Worm (Caenorhabditis elegans) whole organism, L1 larva: ENCODE results near the gene C56A3.4.

Source experiments
- C04F5.9 ChIP-seq: sonication (generic microtip); optimal IDR thresholded peaks from 2 replicates; lab custom pipeline; 2016; ENCODE audit warnings: missing genetic modification characterization, missing compliant biosample characterization
- C34B4.2 ChIP-seq: sonication (generic microtip); optimal IDR thresholded peaks from 2 replicates; lab custom pipeline; 2017; ENCODE audit warnings: mild to moderate bottlenecking, missing genetic modification characterization, missing compliant biosample characterization
- F16B12.6 ChIP-seq: fragments of 150-350 bp; optimal IDR thresholded peaks from 2 replicates; lab custom pipeline; 2014; ENCODE audit warnings: missing biosample characterization, missing genetic modification characterization
- Y116A8C.19 ChIP-seq: sonication (generic microtip); optimal IDR thresholded peaks from 2 replicates; lab custom pipeline; 2016; ENCODE audit warnings: missing compliant biosample characterization, missing genetic modification characterization, borderline replicate concordance
- aha-1 ChIP-seq: fragments of 150-350 bp; optimal IDR thresholded peaks from 2 replicates; lab custom pipeline; 2014; ENCODE audit warnings: missing biosample characterization, missing genetic modification characterization
- alr-1 ChIP-seq: fragments of 200-800 bp; sonication (Bioruptor generic); optimal IDR thresholded peaks from 2 replicates; lab custom pipeline; 2018; ENCODE audit warnings: borderline replicate concordance, mild to moderate bottlenecking, missing genetic modification characterization, missing compliant biosample characterization
- blmp-1 ChIP-seq: fragments of 150-350 bp; optimal IDR thresholded peaks from 2 replicates; lab custom pipeline; 2014; ENCODE audit warnings: missing biosample characterization, missing genetic modification characterization
- ceh-63 ChIP-seq: fragments of 200-800 bp; sonication (Bioruptor generic); optimal IDR thresholded peaks from 2 replicates; lab custom pipeline; 2018; ENCODE audit warnings: mild to moderate bottlenecking, missing genetic modification characterization, missing compliant biosample characterization
- ceh-90 ChIP-seq: sonication (generic microtip); optimal IDR thresholded peaks from 2 replicates; lab custom pipeline; 2016; ENCODE audit warnings: missing genetic modification characterization, missing compliant biosample characterization
- dpl-1 ChIP-seq, 3 experiments: fragments of 150-350 bp in 2 of 3; sonication (generic microtip) in 1 of 3; optimal IDR thresholded peaks; 2 replicates each; lab custom pipeline; 2014 to 2017; ENCODE audit warnings: missing biosample characterization in 3 of 3, missing genetic modification characterization in 3 of 3, missing genetic modification reagents in 3 of 3
- efl-3 ChIP-seq: fragments of 200-800 bp; sonication (Bioruptor generic); optimal IDR thresholded peaks from 2 replicates; lab custom pipeline; 2018; ENCODE audit warnings: mild to moderate bottlenecking, missing genetic modification characterization, missing compliant biosample characterization
- egl-13 ChIP-seq: sonication (generic microtip); optimal IDR thresholded peaks from 2 replicates; lab custom pipeline; 2016; ENCODE audit warnings: missing genotype, missing genetic modification reagents, missing genetic modification characterization, missing compliant biosample characterization
- elt-2 ChIP-seq: sonication (generic microtip); optimal IDR thresholded peaks from 2 replicates; lab custom pipeline; 2016; ENCODE audit warnings: missing genetic modification characterization, mild to moderate bottlenecking, inconsistent platforms, missing compliant biosample characterization, missing genetic modification reagents
- fkh-4 ChIP-seq: sonication (generic microtip); optimal IDR thresholded peaks from 2 replicates; lab custom pipeline; 2016; ENCODE audit warnings: missing compliant biosample characterization, missing genetic modification characterization, borderline replicate concordance
- fos-1 ChIP-seq: fragments of 150-350 bp; optimal IDR thresholded peaks from 2 replicates; lab custom pipeline; 2014; ENCODE audit warnings: missing biosample characterization, missing genetic modification characterization
- grh-1 ChIP-seq: fragments of 200-800 bp; sonication (Bioruptor generic); IDR thresholded peaks from 2 replicates; pipeline ENCODE4 v1.3.6; 2022; ENCODE audit warnings: missing genetic modification reagents, missing genetic modification characterization, missing compliant biosample characterization
- hlh-17 ChIP-seq: fragments of 200-800 bp; sonication (Bioruptor generic); optimal IDR thresholded peaks from 2 replicates; lab custom pipeline; 2018; ENCODE audit warnings: missing genetic modification characterization, mild to moderate bottlenecking, missing compliant biosample characterization, moderate library complexity, borderline replicate concordance
- hpl-2 ChIP-seq: fragments of 150-350 bp; optimal IDR thresholded peaks from 2 replicates; lab custom pipeline; 2014; ENCODE audit warnings: missing biosample characterization, missing genetic modification reagents, missing genetic modification characterization
- irx-1 ChIP-seq: sonication (generic microtip); optimal IDR thresholded peaks from 2 replicates; lab custom pipeline; 2016; ENCODE audit warnings: missing genetic modification characterization, missing compliant biosample characterization
- isw-1 ChIP-seq: fragments of 200-800 bp; sonication (Bioruptor generic); IDR thresholded peaks from 2 replicates; pipeline ENCODE4 v1.3.6; 2022; ENCODE audit warnings: missing genetic modification characterization, missing compliant biosample characterization
- jun-1 ChIP-seq: fragments of 150-350 bp; optimal IDR thresholded peaks from 2 replicates; lab custom pipeline; 2014; ENCODE audit warnings: missing biosample characterization, missing genetic modification reagents, missing genetic modification characterization
- lin-13 ChIP-seq: fragments of 150-350 bp; optimal IDR thresholded peaks from 2 replicates; lab custom pipeline; 2014; ENCODE audit warnings: missing biosample characterization, missing genetic modification reagents, missing genetic modification characterization
- lin-14 ChIP-seq: fragments of 200-800 bp; sonication (Bioruptor generic); optimal IDR thresholded peaks from 2 replicates; lab custom pipeline; 2018; ENCODE audit warnings: mild to moderate bottlenecking, missing genetic modification characterization, moderate library complexity, missing compliant biosample characterization
- lin-35 ChIP-seq, 2 experiments: fragments of 150-350 bp; optimal IDR thresholded peaks; 2 replicates each; lab custom pipeline; 2014; ENCODE audit warnings: missing biosample characterization in 2 of 2, missing genetic modification characterization in 2 of 2, missing genetic modification reagents in 2 of 2
- lin-39 ChIP-seq: fragments of 150-350 bp; optimal IDR thresholded peaks from 2 replicates; lab custom pipeline; 2014; ENCODE audit warnings: missing biosample characterization, missing genetic modification reagents, missing genetic modification characterization
- lir-3 ChIP-seq: sonication (generic microtip); optimal IDR thresholded peaks from 2 replicates; lab custom pipeline; 2016; ENCODE audit warnings: mild to moderate bottlenecking, missing genetic modification characterization, moderate library complexity, missing compliant biosample characterization; ENCODE audit not compliant: poor library complexity
- lsy-2 ChIP-seq, 2 experiments: fragments of 150-350 bp; optimal IDR thresholded peaks; 2 replicates each; lab custom pipeline; 2014; ENCODE audit warnings: missing biosample characterization in 2 of 2, missing genetic modification characterization in 2 of 2
- mdl-1 ChIP-seq, 2 experiments: fragments of 150-350 bp; optimal IDR thresholded peaks; 2 replicates each; lab custom pipeline; 2014 to 2017; ENCODE audit warnings: missing biosample characterization in 2 of 2, missing genetic modification characterization in 2 of 2, inconsistent platforms in 1 of 2
- mep-1 ChIP-seq: fragments of 150-350 bp; optimal IDR thresholded peaks from 2 replicates; lab custom pipeline; 2014; ENCODE audit warnings: missing biosample characterization, missing genetic modification characterization
- nhr-20 ChIP-seq: sonication (generic microtip); optimal IDR thresholded peaks from 2 replicates; lab custom pipeline; 2016; ENCODE audit warnings: mild to moderate bottlenecking, missing genetic modification characterization, missing compliant biosample characterization
- nhr-28 ChIP-seq: fragments of 150-350 bp; optimal IDR thresholded peaks from 2 replicates; lab custom pipeline; 2014; ENCODE audit warnings: missing biosample characterization, missing genetic modification characterization
- nhr-47 ChIP-seq: sonication (generic microtip); optimal IDR thresholded peaks from 2 replicates; lab custom pipeline; 2016; ENCODE audit warnings: mild to moderate bottlenecking, missing genetic modification characterization, moderate library complexity, missing compliant biosample characterization
- nhr-71 ChIP-seq: sonication (generic microtip); optimal IDR thresholded peaks from 2 replicates; lab custom pipeline; 2016; ENCODE audit warnings: mild to moderate bottlenecking, missing genetic modification characterization, moderate library complexity, missing compliant biosample characterization
- nhr-77 ChIP-seq: fragments of 150-350 bp; optimal IDR thresholded peaks from 2 replicates; lab custom pipeline; 2014; ENCODE audit warnings: missing biosample characterization, missing genetic modification characterization
- nhr-84 ChIP-seq: sonication (generic microtip); optimal IDR thresholded peaks from 2 replicates; lab custom pipeline; 2017; ENCODE audit warnings: missing biosample characterization, missing genetic modification characterization
- nhr-85 ChIP-seq: sonication (generic microtip); peaks from one replicate; lab custom pipeline; 2016; ENCODE audit warnings: missing genetic modification characterization, inconsistent platforms, missing compliant biosample characterization
- pag-3 ChIP-seq: sonication (generic microtip); optimal IDR thresholded peaks from 2 replicates; lab custom pipeline; 2017; ENCODE audit warnings: missing genetic modification characterization, mild to moderate bottlenecking, missing compliant biosample characterization, antibody characterized with exemption, borderline replicate concordance; ENCODE audit not compliant: insufficient read depth
- pax-3 ChIP-seq: fragments of 200-800 bp; sonication (Bioruptor generic); optimal IDR thresholded peaks from 2 replicates; lab custom pipeline; 2018; ENCODE audit warnings: mild to moderate bottlenecking, missing genetic modification characterization, moderate library complexity, missing compliant biosample characterization
- rnt-1 ChIP-seq: sonication (generic microtip); optimal IDR thresholded peaks from 2 replicates; lab custom pipeline; 2016; ENCODE audit warnings: mild to moderate bottlenecking, missing genetic modification characterization, moderate library complexity, missing compliant biosample characterization
- skn-1 ChIP-seq: fragments of 150-350 bp; optimal IDR thresholded peaks from 2 replicates; lab custom pipeline; 2014; ENCODE audit warnings: missing biosample characterization, missing genetic modification characterization
- sox-4 ChIP-seq: sonication (generic microtip); optimal IDR thresholded peaks from 2 replicates; lab custom pipeline; 2016; ENCODE audit warnings: missing genetic modification characterization, missing compliant biosample characterization
- sup-37 ChIP-seq: fragments of 200-800 bp; sonication (Bioruptor generic); optimal IDR thresholded peaks from 2 replicates; lab custom pipeline; 2018; ENCODE audit warnings: mild to moderate bottlenecking, missing genetic modification characterization, missing compliant biosample characterization
- swsn-7 ChIP-seq: sonication (generic microtip); optimal IDR thresholded peaks from 2 replicates; lab custom pipeline; 2016; ENCODE audit warnings: missing genetic modification characterization, missing compliant biosample characterization
- tlp-1 ChIP-seq: fragments of 150-350 bp; optimal IDR thresholded peaks from 2 replicates; lab custom pipeline; 2014; ENCODE audit warnings: missing biosample characterization, missing genetic modification characterization
- unc-130 ChIP-seq: fragments of 150-350 bp; optimal IDR thresholded peaks from 2 replicates; lab custom pipeline; 2017; ENCODE audit warnings: missing biosample characterization, missing genetic modification characterization, inconsistent platforms
- unc-62 ChIP-seq: fragments of 150-350 bp; optimal IDR thresholded peaks from 2 replicates; lab custom pipeline; 2014; ENCODE audit warnings: missing biosample characterization, missing genetic modification reagents, missing genetic modification characterization
- unc-86 ChIP-seq: sonication (generic microtip); optimal IDR thresholded peaks from 2 replicates; lab custom pipeline; 2016; ENCODE audit warnings: missing genetic modification characterization, missing compliant biosample characterization
- unc-98 ChIP-seq: fragments of 200-800 bp; sonication (Bioruptor generic); IDR thresholded peaks from 2 replicates; pipeline ENCODE4 v1.3.6; 2022; ENCODE audit warnings: missing genetic modification characterization, missing compliant biosample characterization
- xbp-1 ChIP-seq: sonication (generic microtip); optimal IDR thresholded peaks from 2 replicates; lab custom pipeline; 2016; ENCODE audit warnings: missing genetic modification characterization, missing compliant biosample characterization
- zag-1 ChIP-seq: fragments of 150-350 bp; optimal IDR thresholded peaks from 2 replicates; lab custom pipeline; 2014; ENCODE audit warnings: missing biosample characterization, missing genetic modification characterization
- zip-4 ChIP-seq: fragments of 200-800 bp; sonication (Bioruptor generic); optimal IDR thresholded peaks from 2 replicates; lab custom pipeline; 2018; ENCODE audit warnings: mild to moderate bottlenecking, missing genetic modification characterization, moderate library complexity, missing compliant biosample characterization
- ztf-11 ChIP-seq, 2 experiments: sonication (generic microtip); optimal IDR thresholded peaks; 2 replicates each; lab custom pipeline; 2016 to 2017; ENCODE audit warnings: missing genetic modification characterization in 2 of 2, missing biosample characterization in 1 of 2, missing compliant biosample characterization in 1 of 2

C56A3.4 gene

DNA sequence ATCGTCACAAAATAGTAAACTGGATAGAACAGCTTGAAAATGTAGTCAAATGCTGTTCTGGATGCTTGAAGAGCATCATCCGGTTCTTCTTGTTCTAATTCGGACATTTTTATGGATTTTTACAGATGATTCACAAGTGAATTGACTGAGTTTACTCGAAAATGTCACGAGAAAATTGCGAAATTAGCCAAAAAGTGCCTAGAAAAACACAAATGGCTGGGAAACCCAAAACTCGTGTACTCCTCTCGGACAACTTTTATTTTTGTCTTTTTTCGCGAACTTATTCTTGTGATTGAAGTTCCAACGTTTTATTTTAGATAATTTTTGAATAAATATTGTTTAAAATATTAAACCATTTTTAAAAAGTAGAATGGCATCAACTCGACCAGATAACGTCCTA lies at the start of gene C56A3.4, which contains the start of gene C56A3.5:
C56A3.4 (minus strand) TSS at position 154 of the 400 bp plus-strand sequence.
C56A3.5 (plus strand) TSS at position 367 of the 400 bp plus-strand sequence.
- TF ChIP-seq jun-1 (tag; lab: Kevin White, UChicago) (peak; percentile 27), dpl-1 (GFP tag; optimal IDR thresholded peaks at IDR 0.05; lab: Kevin White, UChicago) (peak; percentile 61 to 83 (median 77)), ztf-11 (tag; optimal IDR thresholded peaks at IDR 0.05; lab: Kevin White, UChicago) (peak in 1 of 2 experiments; percentile 72), nhr-85 (peak; percentile 79), efl-3 (GFP tag; lab: Kevin White, UChicago) (no peak), ceh-63 (no peak), lsy-2 (tag; optimal IDR thresholded peaks at IDR 0.05; lab: Kevin White, UChicago) (peak; percentile 48 to 65), sox-4 (tag; lab: Kevin White, UChicago) (peak; percentile 38), nhr-84 (tag; lab: Kevin White, UChicago) (no peak), ceh-90 (tag; lab: Kevin White, UChicago) (peak; percentile 87), zag-1 (tag; lab: Kevin White, UChicago) (no peak), tlp-1 (tag; lab: Kevin White, UChicago) (no peak), Y116A8C.19 (tag; lab: Kevin White, UChicago) (no peak), unc-62 (GFP tag; lab: Kevin White, UChicago) (no peak), aha-1 (no peak), elt-2 (tag; lab: Kevin White, UChicago) (peak; percentile 32), lin-35 (GFP tag; optimal IDR thresholded peaks at IDR 0.05; lab: Kevin White, UChicago) (peak; percentile 73), F16B12.6 (tag; lab: Kevin White, UChicago) (peak; percentile 17), xbp-1 (peak; percentile 58), sup-37 (GFP tag; lab: Kevin White, UChicago) (no peak), unc-98 (peak; percentile 24; the same call in 1 of the 2 replicates), mep-1 (tag; lab: Kevin White, UChicago) (peak; percentile 56), unc-130 (tag; lab: Kevin White, UChicago) (no peak), nhr-20 (peak; percentile 58), swsn-7 (tag; lab: Kevin White, UChicago) (peak; percentile 50), skn-1 (tag; lab: Kevin White, UChicago) (peak; percentile 62), lin-13 (GFP tag; lab: Kevin White, UChicago) (peak; percentile 15), lir-3 (tag; lab: Kevin White, UChicago) (peak; percentile 88), egl-13 (peak; percentile 59), nhr-47 (tag; lab: Kevin White, UChicago) (peak; percentile 73), hlh-17 (GFP tag; lab: Kevin White, UChicago) (no peak), hpl-2 (no peak), zip-4 (peak; percentile 82), nhr-77 (tag; lab: Kevin White, UChicago) (no peak), alr-1 (tag; lab: Kevin White, UChicago) (no peak), nhr-71 (tag; lab: Kevin White, UChicago) (peak; percentile 74), irx-1 (peak; percentile 80), lin-14 (GFP tag; lab: Kevin White, UChicago) (peak; percentile 70), unc-86 (tag; lab: Kevin White, UChicago) (peak; percentile 27), fos-1 (peak; percentile 8), C34B4.2 (tag; lab: Kevin White, UChicago) (no peak), pag-3 (tag; lab: Kevin White, UChicago) (no peak), mdl-1 (tag; optimal IDR thresholded peaks at IDR 0.05; lab: Kevin White, UChicago) (peak in 1 of 2 experiments; percentile 50), lin-39 (no peak), C04F5.9 (tag; lab: Kevin White, UChicago) (peak; percentile 8), grh-1 (no peak), nhr-28 (tag; lab: Kevin White, UChicago) (no peak), blmp-1 (peak; percentile 20), rnt-1 (tag; lab: Kevin White, UChicago) (peak; percentile 94), fkh-4 (tag; lab: Kevin White, UChicago) (peak; percentile 67), isw-1 (GFP tag; lab: Robert Waterston, UW) (peak; percentile 62), pax-3 (tag; lab: Kevin White, UChicago) (peak; percentile 88)
